Worm (Caenorhabditis elegans): ENCODE results near the gene clk-2.

DNA sequence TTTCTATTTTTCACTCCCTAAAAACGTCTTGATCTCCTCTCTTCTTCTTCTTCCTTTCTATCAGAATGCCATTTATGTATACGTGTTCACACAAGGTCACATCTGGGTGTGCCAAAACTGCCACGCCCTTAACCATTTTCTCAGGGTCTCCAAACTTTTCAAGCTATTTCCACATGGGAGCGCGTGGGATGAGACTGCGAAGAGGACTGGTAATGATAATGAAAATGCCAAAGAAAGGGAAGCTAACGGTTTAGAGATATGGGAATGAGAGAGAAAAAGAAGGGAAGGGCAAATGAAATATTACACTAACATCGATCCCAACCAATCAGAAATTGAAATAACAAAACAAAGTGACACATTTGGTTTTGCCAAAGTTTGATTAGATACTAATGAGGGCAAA lies 30.0 kb downstream of the clk-2 start:
- TF ChIP-seq tbx-11 (GFP tag; IDR thresholded peaks at IDR 0.05) (no peak), ama-1 (optimal IDR thresholded peaks at IDR 0.05) (no peak), hnd-1 (tag; optimal IDR thresholded peaks at IDR 0.05) (no peak), sea-1 (GFP tag; conservative IDR thresholded peaks at IDR 0.05) (no peak), pes-1 (GFP tag; IDR thresholded peaks at IDR 0.05) (no peak), scrt-1 (GFP tag; IDR thresholded peaks at IDR 0.05) (no peak), flt-1 (GFP tag; IDR thresholded peaks at IDR 0.05) (no peak)

Data from whole organism, early embryonic.